Worm (Caenorhabditis elegans) whole organism, midembryonic: ENCODE data around the gene K09A9.6.

Experiments used
- T22C8.4 ChIP-seq: fragments of 200-800 bp; sonication (Bioruptor generic); IDR thresholded peaks from 2 replicates; pipeline ENCODE4 v1.3.6; 2022; ENCODE audit warnings: missing genetic modification characterization, missing compliant biosample characterization
- cog-1 ChIP-seq: sonication (generic microtip); optimal IDR thresholded peaks from 2 replicates; lab custom pipeline; 2016; ENCODE audit warnings: missing genetic modification characterization, missing compliant biosample characterization
- flt-1 ChIP-seq: fragments of 200-800 bp; sonication (Bioruptor generic); IDR thresholded peaks from 2 replicates; pipeline ENCODE4 v1.3.6; 2022; ENCODE audit warnings: missing genetic modification characterization, missing compliant biosample characterization
- ref-1 ChIP-seq: fragments of 200-800 bp; sonication (Bioruptor generic); conservative IDR thresholded peaks from 2 replicates; pipeline ENCODE4 v1.3.6; 2022; ENCODE audit warnings: missing genetic modification reagents, missing genetic modification characterization, missing compliant biosample characterization
- tab-1 ChIP-seq: fragments of 200-800 bp; sonication (Bioruptor generic); IDR thresholded peaks from 2 replicates; pipeline ENCODE4 v1.3.6; 2022; ENCODE audit warnings: missing genetic modification characterization, missing compliant biosample characterization
- ztf-23 ChIP-seq: fragments of 200-800 bp; sonication (Bioruptor generic); IDR thresholded peaks from 2 replicates; pipeline ENCODE4 v1.3.6; 2022; ENCODE audit warnings: missing genetic modification reagents, missing genetic modification characterization, missing compliant biosample characterization
- ztf-29 ChIP-seq: fragments of 200-800 bp; sonication (Bioruptor generic); IDR thresholded peaks from 2 replicates; pipeline ENCODE4 v1.3.6; 2022; ENCODE audit warnings: missing genetic modification reagents, missing genetic modification characterization, missing compliant biosample characterization

DNA sequence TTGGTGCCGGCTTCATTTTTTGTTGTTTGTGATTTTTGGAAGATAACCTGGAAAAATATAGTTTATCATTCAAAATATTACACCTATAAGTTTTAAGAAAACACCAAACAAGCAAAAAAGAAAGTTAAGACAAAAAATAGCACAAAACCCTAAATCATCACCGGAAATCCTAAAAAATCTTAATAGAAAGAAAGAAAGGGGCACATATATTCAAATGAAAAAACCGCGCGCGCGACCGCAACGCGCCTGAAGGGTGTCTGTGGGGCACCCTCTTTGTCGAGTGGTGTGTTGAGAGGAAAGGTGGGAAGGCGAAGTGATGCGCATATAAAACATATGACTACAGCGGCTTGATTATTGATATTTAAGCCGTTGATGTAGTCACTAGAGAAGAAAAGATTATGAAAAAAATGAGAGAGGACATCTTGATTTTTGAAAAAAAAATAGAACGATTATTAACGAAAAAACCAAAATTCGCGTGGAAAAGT, 36.7 kb downstream of the K09A9.6 start, which contains the start of gene K09E9.3:
- no peak for TF ChIP-seq ztf-29 (GFP tag; lab: Robert Waterston, UW)
- no peak for TF ChIP-seq T22C8.4
- TF ChIP-seq tab-1 (GFP tag; lab: Robert Waterston, UW) = no peak
- TF ChIP-seq flt-1 = peak; percentile 34; the same call in 1 of the 2 replicates
- TF ChIP-seq cog-1 (tag; lab: Kevin White, UChicago) = no peak
- TF ChIP-seq ztf-23 (GFP tag; lab: Robert Waterston, UW) = 0 out of 2 replicates have a peak, but pooled peaks have one; percentile 23
- TF ChIP-seq ref-1 (GFP tag; lab: Robert Waterston, UW) = no peak
